Fruit fly (Drosophila melanogaster) S2 (cell line): Measurements from ENCODE around the gene m.

Source experiments
- CG8478 ChIP-seq: fragments of >200 bp; optimal IDR thresholded peaks from 2 replicates; lab custom pipeline; 2018
- CTCF ChIP-seq, 2 experiments: fragments of >200 bp; optimal IDR thresholded peaks; 2 replicates each; lab custom pipeline; 2018

DNA sequence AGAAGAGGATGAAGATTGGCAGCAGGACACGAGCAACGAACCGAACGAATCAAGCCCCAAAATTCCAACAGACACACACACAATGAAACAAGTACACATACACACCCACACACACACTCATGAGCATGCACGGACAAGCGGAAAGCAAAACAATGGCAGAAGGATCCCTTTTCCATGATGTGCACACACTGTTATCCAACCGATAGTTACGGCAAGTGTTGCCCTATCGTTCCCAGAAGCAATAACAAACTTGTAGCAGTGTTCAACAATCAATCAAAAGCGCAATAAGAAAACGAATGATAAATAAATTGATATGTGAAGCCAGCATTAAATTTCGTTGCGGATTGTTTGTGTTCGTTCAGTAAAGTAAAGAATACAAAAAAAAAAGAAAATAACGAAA lies 42.9 kb downstream of the m start:
- no peak for TF ChIP-seq CG8478 (lab: Kevin White, UChicago)
- no peak for TF ChIP-seq CTCF (optimal IDR thresholded peaks at IDR 0.05; lab: Kevin White, UChicago)
